Worm (Caenorhabditis elegans): ENCODE data around the gene smcr-8.

The smcr-8 gene

DNA sequence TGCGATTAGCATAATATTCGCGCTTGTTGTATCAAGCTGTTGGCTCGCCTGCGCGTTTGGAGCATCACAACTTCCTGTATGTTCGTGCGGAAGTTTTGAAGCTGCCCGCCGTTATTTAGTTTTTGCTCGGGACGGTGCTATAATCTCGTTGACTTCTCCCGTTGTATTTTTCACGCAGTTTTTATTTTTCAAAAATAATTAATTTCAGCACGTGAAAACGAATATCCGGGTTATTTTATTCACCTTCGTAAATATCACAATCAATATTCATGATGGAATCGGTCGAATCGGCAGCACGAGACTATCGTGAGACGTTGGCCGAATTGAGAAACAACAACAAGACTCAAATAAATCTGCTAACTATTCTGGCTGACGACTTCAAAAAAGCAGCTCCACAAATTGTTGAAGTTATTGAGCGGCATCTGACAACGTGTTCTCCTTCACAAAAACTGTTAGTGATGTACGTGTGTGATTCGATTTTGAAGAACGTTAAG lies 26.0 kb downstream of the smcr-8 start (continued):
- TF ChIP-seq F57A8.1 (GFP tag; optimal IDR thresholded peaks at IDR 0.05), result no peak
- TF ChIP-seq let-607 (tag; optimal IDR thresholded peaks at IDR 0.05), result peak in 1 of 2 experiments; percentile 21
- TF ChIP-seq B0019.2 (GFP tag; conservative IDR thresholded peaks at IDR 0.05), result no peak
- TF ChIP-seq attf-6 (GFP tag; IDR thresholded peaks at IDR 0.05), result no peak
- TF ChIP-seq F22D6.2 (tag; optimal IDR thresholded peaks at IDR 0.05), result no peak
- TF ChIP-seq snpc-3.4 (tag; optimal IDR thresholded peaks at IDR 0.05), result no peak
- TF ChIP-seq hlh-12 (tag; optimal IDR thresholded peaks at IDR 0.05), result no peak
- no peak for TF ChIP-seq T26A5.8 (tag; optimal IDR thresholded peaks at IDR 0.05)
- TF ChIP-seq snpc-1.1 (tag; optimal IDR thresholded peaks at IDR 0.05; ENCODE audit: insufficient read depth), result no peak
- TF ChIP-seq ceh-91 (GFP tag; IDR thresholded peaks at IDR 0.05), result 0 out of 2 replicates have a peak, but pooled peaks have one; percentile 24
- TF ChIP-seq ztf-6 (GFP tag; IDR thresholded peaks at IDR 0.05), result no peak
- no peak for TF ChIP-seq F10E7.11 (tag; optimal IDR thresholded peaks at IDR 0.05)
- peak; percentile 35 for TF ChIP-seq zim-3 (tag; optimal IDR thresholded peaks at IDR 0.05)
- TF ChIP-seq chd-7 (tag; optimal IDR thresholded peaks at IDR 0.05), result peak; percentile 27
- TF ChIP-seq ceh-27 (GFP tag; optimal IDR thresholded peaks at IDR 0.05), result no peak
- no peak for TF ChIP-seq sea-2 (GFP tag; IDR thresholded peaks at IDR 0.05)
- TF ChIP-seq aptf-3 (GFP tag; IDR thresholded peaks at IDR 0.05), result no peak
- TF ChIP-seq F57C9.4 (tag; optimal IDR thresholded peaks at IDR 0.05), result no peak
- TF ChIP-seq xnd-1 (tag; optimal IDR thresholded peaks at IDR 0.05), result no peak
- TF ChIP-seq Y67H2A.10 (GFP tag; conservative IDR thresholded peaks at IDR 0.05), result peak; percentile 12; the same call in 1 of the 2 replicates
- no peak for TF ChIP-seq nfya-1 (tag; optimal IDR thresholded peaks at IDR 0.05; ENCODE audit: borderline replicate concordance, insufficient read depth)
- peak; percentile 52 for TF ChIP-seq lin-54 (GFP tag; optimal IDR thresholded peaks at IDR 0.05)
- TF ChIP-seq lag-1 (GFP tag; IDR thresholded peaks at IDR 0.05), result no peak
- 0 out of 2 replicates have a peak, but pooled peaks have one; percentile 19 for TF ChIP-seq ztf-28 (GFP tag; IDR thresholded peaks at IDR 0.05)
- no peak for TF ChIP-seq F23B12.7 (tag; optimal IDR thresholded peaks at IDR 0.05; ENCODE audit: insufficient read depth)
- TF ChIP-seq Y95B8A.8 (GFP tag; IDR thresholded peaks at IDR 0.05), result peak; percentile 84
- peak; percentile 51; the same call in 1 of the 2 replicates for TF ChIP-seq ekl-4 (GFP tag; IDR thresholded peaks at IDR 0.05)
- no peak for TF ChIP-seq somi-1 (GFP tag; optimal IDR thresholded peaks at IDR 0.05)
- peak; percentile 68 for TF ChIP-seq B0035.1 (tag; optimal IDR thresholded peaks at IDR 0.05)
- peak; percentile 62 for TF ChIP-seq repo-1 (tag; optimal IDR thresholded peaks at IDR 0.05)
- TF ChIP-seq tbp1 (GFP tag; optimal IDR thresholded peaks at IDR 0.05), result peak; percentile 48
- no peak for TF ChIP-seq rec-8 (tag; optimal IDR thresholded peaks at IDR 0.05)
- no peak; the same call in 1 of the 2 replicates for TF ChIP-seq madf-6 (GFP tag; IDR thresholded peaks at IDR 0.05)
- peak; percentile 53; the same call in 1 of the 2 replicates for TF ChIP-seq Y53F4B.3 (GFP tag; IDR thresholded peaks at IDR 0.05)

DNA sequence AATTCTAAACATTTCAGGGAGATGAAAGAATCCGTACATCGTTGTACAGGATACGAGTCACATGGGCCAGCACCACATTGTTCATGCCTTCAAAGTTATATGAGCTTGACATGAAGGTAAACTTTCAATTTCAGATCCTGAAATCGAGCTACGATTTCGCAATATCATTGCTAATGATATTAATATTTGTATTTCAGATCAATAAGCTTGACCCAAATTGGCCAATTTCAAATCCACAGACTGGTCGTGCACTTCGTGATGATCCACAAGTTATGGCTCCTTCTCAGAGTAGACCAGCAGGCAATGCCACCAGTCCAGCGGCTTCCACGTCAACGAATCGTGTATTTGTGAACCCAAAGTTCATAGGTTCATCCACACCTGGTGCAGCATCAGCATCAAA lies 27.2 kb downstream of the smcr-8 start:
- TF ChIP-seq aptf-2 (GFP tag; conservative IDR thresholded peaks at IDR 0.05), result no peak
- no peak for TF ChIP-seq cebp-1 (GFP tag; IDR thresholded peaks at IDR 0.05)
- peak; percentile 64 for TF ChIP-seq cebp-1 (tag; optimal IDR thresholded peaks at IDR 0.05)

Measured in whole organism, young adult.